Fruit fly (Drosophila melanogaster) whole organism, embryonic: ENCODE data around the gene Rpp30.

Source experiments
- Atf6 ChIP-seq: fragments of 200-800 bp; sonication (Bioruptor generic); IDR thresholded peaks from 2 replicates; pipeline ENCODE4 v1.3.6; 2022; ENCODE audit warnings: missing biosample characterization, missing genetic modification characterization
- CG1024 ChIP-seq: fragments of 200-800 bp; sonication (Bioruptor generic); IDR thresholded peaks from 2 replicates; pipeline ENCODE4 v1.3.6; 2022; ENCODE audit warnings: missing biosample characterization, missing genetic modification characterization
- CG10654 ChIP-seq: fragments of 200-800 bp; sonication (Bioruptor generic); optimal IDR thresholded peaks from 2 replicates; lab custom pipeline; 2016; ENCODE audit warnings: missing biosample characterization, missing genetic modification characterization
- CG11398 ChIP-seq: fragments of 200-800 bp; sonication (Bioruptor generic); optimal IDR thresholded peaks from 2 replicates; lab custom pipeline; 2016; ENCODE audit warnings: missing biosample characterization, missing genetic modification characterization
- CG11456 ChIP-seq: fragments of 200-800 bp; sonication (Bioruptor generic); IDR thresholded peaks from 3 replicates; pipeline ENCODE4 v1.3.6; 2022; ENCODE audit warnings: missing biosample characterization, missing genetic modification characterization
- CG12659 ChIP-seq: fragments of 200-800 bp; sonication (Bioruptor generic); optimal IDR thresholded peaks from 3 replicates; lab custom pipeline; 2017; ENCODE audit warnings: mild to moderate bottlenecking, missing biosample characterization, missing genetic modification reagents, missing genetic modification characterization
- CG12769 ChIP-seq: fragments of 200-800 bp; sonication (Bioruptor generic); optimal IDR thresholded peaks from 2 replicates; lab custom pipeline; 2019; ENCODE audit warnings: missing biosample characterization, mild to moderate bottlenecking, missing genetic modification characterization, moderate library complexity
- CG13775 ChIP-seq: fragments of 200-800 bp; sonication (Bioruptor generic); optimal IDR thresholded peaks from 3 replicates; lab custom pipeline; 2017; ENCODE audit warnings: missing biosample characterization, mild to moderate bottlenecking, missing genetic modification characterization
- CG1529 ChIP-seq: fragments of 200-800 bp; sonication (Bioruptor generic); optimal IDR thresholded peaks from 3 replicates; lab custom pipeline; 2018; ENCODE audit warnings: missing biosample characterization, missing genetic modification characterization
- CG15479 ChIP-seq: fragments of 200-800 bp; sonication (Bioruptor generic); optimal IDR thresholded peaks from 3 replicates; lab custom pipeline; 2019; ENCODE audit warnings: missing biosample characterization, mild to moderate bottlenecking, missing genetic modification characterization, moderate library complexity
- CG16863 ChIP-seq: fragments of 200-800 bp; sonication (Bioruptor generic); optimal IDR thresholded peaks from 3 replicates; lab custom pipeline; 2016; ENCODE audit warnings: missing biosample characterization, missing genetic modification characterization
- CG18011 ChIP-seq: fragments of 200-800 bp; sonication (Bioruptor generic); optimal IDR thresholded peaks from 2 replicates; lab custom pipeline; 2017; ENCODE audit warnings: missing biosample characterization, missing genetic modification characterization, mild to moderate bottlenecking, moderate library complexity, missing genotype
- CG18619 ChIP-seq: fragments of 200-800 bp; sonication (Bioruptor generic); optimal IDR thresholded peaks from 3 replicates; lab custom pipeline; 2017; ENCODE audit warnings: missing biosample characterization, mild to moderate bottlenecking, missing genetic modification characterization
- CG2712 ChIP-seq: fragments of 200-800 bp; optimal IDR thresholded peaks from 3 replicates; lab custom pipeline; 2019; ENCODE audit warnings: missing biosample characterization, mild to moderate bottlenecking, missing genetic modification characterization, moderate library complexity
- CG33213 ChIP-seq: fragments of 200-800 bp; sonication (Bioruptor generic); optimal IDR thresholded peaks from 3 replicates; lab custom pipeline; 2016; ENCODE audit warnings: missing biosample characterization, missing genetic modification characterization
- CG34224 ChIP-seq: fragments of 200-800 bp; sonication (Bioruptor generic); IDR thresholded peaks from 3 replicates; pipeline ENCODE4 v1.3.6; 2022; ENCODE audit warnings: missing biosample characterization, missing genetic modification characterization; ENCODE audit not compliant: partially characterized antibody
- CG3838 ChIP-seq: fragments of 200-800 bp; sonication (Bioruptor generic); optimal IDR thresholded peaks from 3 replicates; lab custom pipeline; 2016; ENCODE audit warnings: missing biosample characterization, missing genetic modification characterization
- CG6689 ChIP-seq: fragments of 200-800 bp; sonication (Bioruptor generic); IDR thresholded peaks from 2 replicates; pipeline ENCODE4 v1.3.6; 2022; ENCODE audit warnings: missing biosample characterization, missing genetic modification characterization
- CG7963 ChIP-seq: fragments of 200-800 bp; sonication (Bioruptor generic); IDR thresholded peaks from 3 replicates; pipeline ENCODE4 v1.3.6; 2022; ENCODE audit warnings: missing biosample characterization, missing genetic modification characterization; ENCODE audit not compliant: partially characterized antibody
- CG8388 ChIP-seq: fragments of 200-800 bp; sonication (Bioruptor generic); optimal IDR thresholded peaks from 2 replicates; lab custom pipeline; 2019; ENCODE audit warnings: missing biosample characterization, mild to moderate bottlenecking, missing genetic modification characterization, moderate library complexity
- CG9817 ChIP-seq: fragments of 200-800 bp; sonication (Bioruptor generic); optimal IDR thresholded peaks from 2 replicates; lab custom pipeline; 2018; ENCODE audit warnings: missing biosample characterization, mild to moderate bottlenecking, missing genetic modification characterization, moderate library complexity
- CHES-1-like ChIP-seq: fragments of 200-800 bp; sonication (Bioruptor generic); optimal IDR thresholded peaks from 2 replicates; lab custom pipeline; 2016; ENCODE audit warnings: missing biosample characterization, missing genetic modification characterization
- ERR ChIP-seq: fragments of 200-800 bp; sonication (Bioruptor generic); optimal IDR thresholded peaks from 2 replicates; lab custom pipeline; 2016; ENCODE audit warnings: missing biosample characterization, missing genetic modification characterization
- Eip74EF ChIP-seq, 2 experiments: fragments of 200-800 bp in 1 of 2; fragments of >200 bp in 1 of 2; sonication (Bioruptor generic) in 1 of 2; optimal IDR thresholded peaks; 2 replicates each; lab custom pipeline; 2017 to 2019; ENCODE audit warnings: missing biosample characterization in 2 of 2, missing genetic modification characterization in 2 of 2, mild to moderate bottlenecking in 1 of 2, moderate library complexity in 1 of 2
- Opbp ChIP-seq: fragments of 200-800 bp; sonication (Bioruptor generic); IDR thresholded peaks from 3 replicates; pipeline ENCODE4 v1.3.6; 2022; ENCODE audit warnings: missing biosample characterization, missing genetic modification characterization; ENCODE audit not compliant: partially characterized antibody
- Scr ChIP-seq: fragments of 200-800 bp; sonication (Bioruptor generic); IDR thresholded peaks from 2 replicates; pipeline ENCODE4 v1.3.6; 2022; ENCODE audit warnings: missing biosample characterization, missing genetic modification characterization; ENCODE audit not compliant: partially characterized antibody
- Six4 ChIP-seq: fragments of 200-800 bp; sonication (Bioruptor generic); optimal IDR thresholded peaks from 2 replicates; lab custom pipeline; 2016; ENCODE audit warnings: missing biosample characterization, missing genetic modification characterization
- ara ChIP-seq: fragments of 200-800 bp; sonication (Bioruptor generic); IDR thresholded peaks from 2 replicates; pipeline ENCODE4 v1.3.6; 2022; ENCODE audit warnings: missing biosample characterization, missing genetic modification characterization
- exex ChIP-seq: fragments of 200-800 bp; sonication (Bioruptor generic); optimal IDR thresholded peaks from 4 replicates; lab custom pipeline; 2018; ENCODE audit warnings: missing biosample characterization, mild to moderate bottlenecking, missing genetic modification characterization, moderate library complexity
- fd64A ChIP-seq: fragments of 200-800 bp; sonication (Bioruptor generic); optimal IDR thresholded peaks from 3 replicates; lab custom pipeline; 2018; ENCODE audit warnings: missing biosample characterization, mild to moderate bottlenecking, missing genetic modification characterization
- grau ChIP-seq: fragments of 200-800 bp; optimal IDR thresholded peaks from 3 replicates; lab custom pipeline; 2019; ENCODE audit warnings: missing biosample characterization, mild to moderate bottlenecking, missing genetic modification characterization, moderate library complexity
- h ChIP-seq: fragments of >200 bp; optimal IDR thresholded peaks from 2 replicates; lab custom pipeline; 2017
- hth ChIP-seq: fragments of >200 bp; optimal IDR thresholded peaks from 2 replicates; lab custom pipeline; 2017; ENCODE audit warnings: inconsistent platforms
- jigr1 ChIP-seq: fragments of 200-800 bp; sonication (Bioruptor generic); IDR thresholded peaks from 3 replicates; pipeline ENCODE4 v1.3.6; 2022; ENCODE audit warnings: missing biosample characterization, missing genetic modification characterization
- jing ChIP-seq: fragments of 200-800 bp; sonication (Bioruptor generic); optimal IDR thresholded peaks from 2 replicates; lab custom pipeline; 2018; ENCODE audit warnings: missing biosample characterization, mild to moderate bottlenecking, missing genetic modification characterization
- klu ChIP-seq: fragments of 200-800 bp; sonication (Bioruptor generic); IDR thresholded peaks from 2 replicates; pipeline ENCODE4 v1.3.6; 2022; ENCODE audit warnings: missing biosample characterization, missing genetic modification characterization
- luna ChIP-seq: fragments of 200-800 bp; sonication (Bioruptor generic); optimal IDR thresholded peaks from 2 replicates; lab custom pipeline; 2016; ENCODE audit warnings: missing biosample characterization, missing genetic modification characterization
- onecut ChIP-seq: fragments of 200-800 bp; sonication (Bioruptor generic); IDR thresholded peaks from 2 replicates; pipeline ENCODE4 v1.3.6; 2022; ENCODE audit warnings: missing biosample characterization, missing genetic modification characterization
- repo ChIP-seq: fragments of 200-800 bp; sonication (Bioruptor generic); optimal IDR thresholded peaks from 2 replicates; lab custom pipeline; 2016; ENCODE audit warnings: missing biosample characterization, missing genetic modification characterization
- sna ChIP-seq: fragments of 200-800 bp; sonication (Bioruptor generic); IDR thresholded peaks from 2 replicates; pipeline ENCODE4 v1.3.6; 2022; ENCODE audit warnings: missing biosample characterization, missing genetic modification characterization; ENCODE audit not compliant: partially characterized antibody
- stc ChIP-seq: fragments of 200-800 bp; sonication (Bioruptor generic); IDR thresholded peaks from 2 replicates; pipeline ENCODE4 v1.3.6; 2022; ENCODE audit warnings: missing biosample characterization, missing genetic modification characterization
- tio ChIP-seq: fragments of 200-800 bp; sonication (Bioruptor generic); optimal IDR thresholded peaks from 2 replicates; lab custom pipeline; 2017; ENCODE audit warnings: missing biosample characterization, missing genetic modification characterization, inconsistent platforms
- tna ChIP-seq: fragments of 200-800 bp; sonication (Bioruptor generic); IDR thresholded peaks from 2 replicates; pipeline ENCODE4 v1.3.6; 2022; ENCODE audit warnings: missing biosample characterization, missing genetic modification characterization; ENCODE audit not compliant: partially characterized antibody
- toy ChIP-seq: fragments of 200-800 bp; sonication (Bioruptor generic); IDR thresholded peaks from 2 replicates; pipeline ENCODE4 v1.3.6; 2022; ENCODE audit warnings: missing biosample characterization, missing genetic modification characterization
- tup ChIP-seq: fragments of 200-800 bp; sonication (Bioruptor generic); optimal IDR thresholded peaks from 2 replicates; lab custom pipeline; 2016; ENCODE audit warnings: missing biosample characterization, mild to moderate bottlenecking, missing genetic modification characterization, moderate library complexity
- unc-4 ChIP-seq: fragments of 200-800 bp; sonication (Bioruptor generic); IDR thresholded peaks from 2 replicates; pipeline ENCODE4 v1.3.6; 2022; ENCODE audit warnings: missing biosample characterization, missing genetic modification characterization; ENCODE audit not compliant: partially characterized antibody
- wor ChIP-seq: fragments of 200-800 bp; sonication (Bioruptor generic); IDR thresholded peaks from 2 replicates; pipeline ENCODE4 v1.3.6; 2022; ENCODE audit warnings: missing biosample characterization, missing genetic modification characterization
- zfh1 ChIP-seq: fragments of 200-800 bp; sonication (Bioruptor generic); IDR thresholded peaks from 3 replicates; pipeline ENCODE4 v1.3.6; 2022; ENCODE audit warnings: missing biosample characterization, missing genetic modification characterization

Rpp30 gene

dm6 chr2L:297480-298284 lies 45.5 kb upstream of the Rpp30 start, which contains the start of gene Pi3K21B (continued):
- TF ChIP-seq unc-4 (GFP tag; lab: Robert Waterston, UW) (peak; percentile 34; the same call in 1 of the 2 replicates), klu (GFP tag; lab: Robert Waterston, UW) (peak; percentile 77), CG16863 (GFP tag; lab: Kevin White, UChicago) (peak; percentile 86), tup (GFP tag; lab: Kevin White, UChicago) (peak; percentile 90), ara (GFP tag; lab: Robert Waterston, UW) (peak; percentile 82), CG13775 (GFP tag; lab: Kevin White, UChicago) (peak; percentile 95), Six4 (GFP tag; lab: Kevin White, UChicago) (peak; percentile 84), exex (tag; lab: Kevin White, UChicago) (peak; percentile 46), CG11398 (GFP tag; lab: Kevin White, UChicago) (peak; percentile 76), Atf6 (peak; percentile 82), CG11456 (GFP tag; lab: Robert Waterston, UW) (peak; percentile 96), tio (GFP tag; lab: Kevin White, UChicago) (peak; percentile 93), toy (GFP tag; lab: Robert Waterston, UW) (0 out of 2 replicates have a peak, but pooled peaks have one; percentile 43), jigr1 (GFP tag; lab: Robert Waterston, UW) (peak; percentile 72; the same call in 2 of the 3 replicates), onecut (peak; percentile 74), CG3838 (peak; percentile 75), CG18011 (peak; percentile 80), Eip74EF (GFP tag; optimal IDR thresholded peaks at IDR 0.05; lab: Kevin White, UChicago) (peak in 1 of 2 experiments; percentile 65), CG9817 (tag; lab: Kevin White, UChicago) (peak; percentile 93), jing (GFP tag; lab: Kevin White, UChicago) (peak; percentile 43), CG15479 (GFP tag; lab: Kevin White, UChicago) (no peak), CG18619 (GFP tag; lab: Kevin White, UChicago) (peak; percentile 87), fd64A (no peak), grau (tag; lab: Kevin White, UChicago) (peak; percentile 90), Opbp (GFP tag; lab: Robert Waterston, UW) (peak; percentile 54; the same call in 1 of the 3 replicates), CG1529 (GFP tag; lab: Kevin White, UChicago) (peak; percentile 76), hth (no peak), wor (GFP tag; lab: Robert Waterston, UW) (peak; percentile 75), luna (GFP tag; lab: Kevin White, UChicago) (peak; percentile 82), CG34224 (peak; percentile 48; the same call in 1 of the 3 replicates), h (lab: Kevin White, UChicago) (no peak), Scr (GFP tag; lab: Robert Waterston, UW) (no peak), CHES-1-like (GFP tag; lab: Kevin White, UChicago) (peak; percentile 87), sna (GFP tag; lab: Robert Waterston, UW) (0 out of 2 replicates have a peak, but pooled peaks have one; percentile 12), CG10654 (GFP tag; lab: Kevin White, UChicago) (peak; percentile 86), CG7963 (GFP tag; lab: Robert Waterston, UW) (0 out of 3 replicates have a peak, but pooled peaks have one; percentile 24), stc (GFP tag; lab: Robert Waterston, UW) (peak; percentile 66), tna (no peak), CG8388 (GFP tag; lab: Kevin White, UChicago) (peak; percentile 80), repo (peak; percentile 90), zfh1 (GFP tag; lab: Robert Waterston, UW) (peak; percentile 90), CG12659 (GFP tag; lab: Kevin White, UChicago) (peak; percentile 96), CG1024 (GFP tag; lab: Robert Waterston, UW) (no peak; the same call in none of the 2 replicates), ERR (peak; percentile 81), CG2712 (tag; lab: Kevin White, UChicago) (peak; percentile 92), CG33213 (peak; percentile 93), CG12769 (peak; percentile 81), CG6689 (GFP tag; lab: Robert Waterston, UW) (peak; percentile 83)
